Fruit fly (Drosophila melanogaster) whole organism, embryonic: ENCODE results near the gene corto.
A peak's percentile ranks its signal among the peaks of the same experiment; 100 is the strongest.

Experiments used
- Bgb ChIP-seq: fragments of 200-800 bp; sonication (Bioruptor generic); IDR thresholded peaks from 2 replicates; pipeline ENCODE4 v1.3.6; 2022; ENCODE audit warnings: missing biosample characterization, missing genetic modification characterization; ENCODE audit not compliant: partially characterized antibody
- CG10321 ChIP-seq: fragments of 200-800 bp; sonication (Bioruptor generic); IDR thresholded peaks from 2 replicates; pipeline ENCODE4 v1.3.6; 2022; ENCODE audit warnings: missing biosample characterization, missing genetic modification characterization
- CG13287 ChIP-seq: fragments of 200-800 bp; sonication (Bioruptor generic); IDR thresholded peaks from 2 replicates; pipeline ENCODE4 v1.3.6; 2022; ENCODE audit warnings: missing biosample characterization, missing genetic modification characterization; ENCODE audit not compliant: partially characterized antibody
- CG13424 ChIP-seq: fragments of 200-800 bp; sonication (Bioruptor generic); optimal IDR thresholded peaks from 2 replicates; lab custom pipeline; 2019; ENCODE audit warnings: missing biosample characterization, mild to moderate bottlenecking, missing genetic modification characterization, moderate library complexity
- CG15011 ChIP-seq: fragments of 200-800 bp; sonication (Bioruptor generic); optimal IDR thresholded peaks from 3 replicates; lab custom pipeline; 2018; ENCODE audit warnings: missing biosample characterization, mild to moderate bottlenecking, missing genetic modification characterization
- CG15073 ChIP-seq: fragments of 200-800 bp; sonication (Bioruptor generic); optimal IDR thresholded peaks from 2 replicates; lab custom pipeline; 2016; ENCODE audit warnings: missing biosample characterization, missing genetic modification characterization
- CG17361 ChIP-seq: fragments of 200-800 bp; sonication (Bioruptor generic); IDR thresholded peaks from 3 replicates; pipeline ENCODE4 v1.3.6; 2022; ENCODE audit warnings: missing biosample characterization, missing genetic modification characterization
- CG2116 ChIP-seq: fragments of 200-800 bp; sonication (Bioruptor generic); optimal IDR thresholded peaks from 3 replicates; lab custom pipeline; 2018; ENCODE audit warnings: missing biosample characterization, mild to moderate bottlenecking, missing genetic modification characterization
- CG3281 ChIP-seq: fragments of 200-800 bp; sonication (Bioruptor generic); optimal IDR thresholded peaks from 3 replicates; lab custom pipeline; 2017; ENCODE audit warnings: missing biosample characterization, mild to moderate bottlenecking, missing genetic modification characterization
- CG3407 ChIP-seq: fragments of 200-800 bp; sonication (Bioruptor generic); optimal IDR thresholded peaks from 2 replicates; lab custom pipeline; 2018; ENCODE audit warnings: missing biosample characterization, mild to moderate bottlenecking, missing genetic modification characterization
- CG3726 ChIP-seq: fragments of 200-800 bp; sonication (Bioruptor generic); IDR thresholded peaks from 3 replicates; pipeline ENCODE4, ENCODE4 v1.3.6; 2022; ENCODE audit warnings: missing biosample characterization, missing genetic modification characterization
- CG8281 ChIP-seq: fragments of 200-800 bp; sonication (Bioruptor generic); optimal IDR thresholded peaks from 2 replicates; lab custom pipeline; 2018; ENCODE audit warnings: missing biosample characterization, mild to moderate bottlenecking, missing genetic modification characterization, moderate library complexity
- CG8478 ChIP-seq: fragments of >200 bp; optimal IDR thresholded peaks from 2 replicates; lab custom pipeline; 2018
- CG9215 ChIP-seq: fragments of 200-800 bp; sonication (Bioruptor generic); IDR thresholded peaks from 2 replicates; pipeline ENCODE4 v1.3.6; 2022; ENCODE audit warnings: missing biosample characterization, missing genetic modification characterization
- CG9609 ChIP-seq: fragments of 200-800 bp; sonication (Bioruptor generic); optimal IDR thresholded peaks from 3 replicates; lab custom pipeline; 2016; ENCODE audit warnings: missing biosample characterization, missing genetic modification characterization
- CHES-1-like ChIP-seq: fragments of 200-800 bp; sonication (Bioruptor generic); optimal IDR thresholded peaks from 2 replicates; lab custom pipeline; 2016; ENCODE audit warnings: missing biosample characterization, missing genetic modification characterization
- CoRest ChIP-seq: fragments of 200-800 bp; sonication (Bioruptor generic); optimal IDR thresholded peaks from 3 replicates; lab custom pipeline; 2018; ENCODE audit warnings: missing biosample characterization, mild to moderate bottlenecking, missing genetic modification characterization, moderate library complexity
- D19A ChIP-seq: fragments of 200-800 bp; optimal IDR thresholded peaks from 3 replicates; lab custom pipeline; 2019; ENCODE audit warnings: missing biosample characterization, mild to moderate bottlenecking, missing genetic modification characterization, moderate library complexity
- Dfd ChIP-seq, 2 experiments: fragments of >200 bp; optimal IDR thresholded peaks; 2 replicates each; lab custom pipeline; 2017; ENCODE audit warnings: missing biosample characterization in 2 of 2, missing genetic modification characterization in 2 of 2
- Dll ChIP-seq: fragments of 200-800 bp; sonication (Bioruptor generic); IDR thresholded peaks from 4 replicates; pipeline ENCODE4 v1.3.6; 2022; ENCODE audit warnings: missing biosample characterization, missing genetic modification characterization; ENCODE audit not compliant: partially characterized antibody
- Dp ChIP-seq: fragments of 200-800 bp; sonication (Bioruptor generic); optimal IDR thresholded peaks from 2 replicates; lab custom pipeline; 2018; ENCODE audit warnings: missing biosample characterization, mild to moderate bottlenecking, missing genetic modification characterization, moderate library complexity
- HLHmδ ChIP-seq: fragments of 200-800 bp; sonication (Bioruptor generic); optimal IDR thresholded peaks from 2 replicates; lab custom pipeline; 2018; ENCODE audit warnings: missing biosample characterization, mild to moderate bottlenecking, missing genetic modification characterization, moderate library complexity
- Hr3 ChIP-seq: fragments of 200-800 bp; sonication (Bioruptor generic); optimal IDR thresholded peaks from 3 replicates; lab custom pipeline; 2016; ENCODE audit warnings: missing biosample characterization, missing genetic modification characterization
- Hr39 ChIP-seq: fragments of >200 bp; optimal IDR thresholded peaks from 2 replicates; lab custom pipeline; 2017
- Lhr ChIP-seq: fragments of 200-800 bp; sonication (Bioruptor generic); optimal IDR thresholded peaks from 3 replicates; lab custom pipeline; 2017; ENCODE audit warnings: mild to moderate bottlenecking, missing biosample characterization, missing genetic modification reagents, missing genetic modification characterization
- Med ChIP-seq: fragments of 200-800 bp; sonication (Bioruptor generic); peaks from one replicate; lab custom pipeline; 2016; ENCODE audit warnings: missing biosample characterization, missing genetic modification characterization, mild to moderate bottlenecking, inconsistent platforms, moderate library complexity
- Mrtf ChIP-seq: fragments of 200-800 bp; sonication (Bioruptor generic); IDR thresholded peaks from 3 replicates; pipeline ENCODE4 v1.3.6; 2022; ENCODE audit warnings: missing biosample characterization, missing genetic modification characterization
- Neu2 ChIP-seq: fragments of 200-800 bp; sonication (Bioruptor generic); optimal IDR thresholded peaks from 3 replicates; lab custom pipeline; 2016; ENCODE audit warnings: missing biosample characterization, missing genetic modification characterization, borderline replicate concordance
- Optix ChIP-seq: fragments of 200-800 bp; sonication (Bioruptor generic); IDR thresholded peaks from 3 replicates; pipeline ENCODE4 v1.3.6; 2022; ENCODE audit warnings: missing biosample characterization, missing genetic modification characterization
- Ptx1 ChIP-seq: fragments of 200-800 bp; sonication (Bioruptor generic); IDR thresholded peaks from 2 replicates; pipeline ENCODE4 v1.3.6; 2022; ENCODE audit warnings: missing biosample characterization, missing genetic modification characterization
- Sry-β ChIP-seq: fragments of 200-800 bp; sonication (Bioruptor generic); optimal IDR thresholded peaks from 2 replicates; lab custom pipeline; 2018; ENCODE audit warnings: missing biosample characterization, mild to moderate bottlenecking, missing genetic modification characterization, moderate library complexity
- Tbp ChIP-seq: fragments of >200 bp; optimal IDR thresholded peaks from 2 replicates; lab custom pipeline; 2018; ENCODE audit warnings: missing biosample characterization, missing genetic modification characterization
- amos ChIP-seq: fragments of 200-800 bp; sonication (Bioruptor generic); IDR thresholded peaks from 2 replicates; pipeline ENCODE4 v1.3.6; 2022; ENCODE audit warnings: missing biosample characterization, missing genetic modification characterization; ENCODE audit not compliant: partially characterized antibody
- ap ChIP-seq: fragments of 200-800 bp; sonication (Bioruptor generic); IDR thresholded peaks from 2 replicates; pipeline ENCODE4 v1.3.6; 2022; ENCODE audit warnings: missing biosample characterization, missing genetic modification characterization
- bcd ChIP-seq: fragments of 200-800 bp; sonication (Bioruptor generic); optimal IDR thresholded peaks from 2 replicates; lab custom pipeline; 2017; ENCODE audit warnings: missing biosample characterization, mild to moderate bottlenecking, missing genetic modification characterization
- cato ChIP-seq: fragments of 200-800 bp; sonication (Bioruptor generic); optimal IDR thresholded peaks from 2 replicates; lab custom pipeline; 2016; ENCODE audit warnings: missing biosample characterization, missing genetic modification characterization, borderline replicate concordance
- caup ChIP-seq: fragments of 200-800 bp; sonication (Bioruptor generic); optimal IDR thresholded peaks from 3 replicates; lab custom pipeline; 2017; ENCODE audit warnings: missing biosample characterization, mild to moderate bottlenecking, missing genetic modification characterization, moderate library complexity; ENCODE audit not compliant: severe bottlenecking
- croc ChIP-seq: fragments of 200-800 bp; sonication (Bioruptor generic); conservative IDR thresholded peaks from 3 replicates; pipeline ENCODE4 v1.3.6; 2022; ENCODE audit warnings: missing biosample characterization, missing genetic modification characterization
- crol ChIP-seq: fragments of 200-800 bp; sonication (Bioruptor generic); IDR thresholded peaks from 2 replicates; pipeline ENCODE4 v1.3.6; 2022; ENCODE audit warnings: missing biosample characterization, missing genetic modification characterization
- dysf ChIP-seq: fragments of 200-800 bp; sonication (Bioruptor generic); IDR thresholded peaks from 3 replicates; pipeline ENCODE4 v1.3.6; 2022; ENCODE audit warnings: missing biosample characterization, missing genetic modification characterization
- fru ChIP-seq: fragments of >200 bp; optimal IDR thresholded peaks from 2 replicates; lab custom pipeline; 2017
- gem ChIP-seq: fragments of 200-800 bp; sonication (Bioruptor generic); optimal IDR thresholded peaks from 2 replicates; lab custom pipeline; 2019; ENCODE audit warnings: missing biosample characterization, mild to moderate bottlenecking, missing genetic modification characterization, moderate library complexity
- gt ChIP-seq: fragments of 200-800 bp; sonication (Bioruptor generic); IDR thresholded peaks from 2 replicates; pipeline ENCODE4 v1.3.6; 2022; ENCODE audit warnings: missing biosample characterization, missing genetic modification characterization
- ind ChIP-seq: fragments of 200-800 bp; sonication (Bioruptor generic); optimal IDR thresholded peaks from 3 replicates; lab custom pipeline; 2016; ENCODE audit warnings: missing biosample characterization, missing genetic modification characterization
- jigr1 ChIP-seq: fragments of 200-800 bp; sonication (Bioruptor generic); IDR thresholded peaks from 3 replicates; pipeline ENCODE4 v1.3.6; 2022; ENCODE audit warnings: missing biosample characterization, missing genetic modification characterization
- kni ChIP-seq: fragments of 200-800 bp; sonication (Bioruptor generic); optimal IDR thresholded peaks from 3 replicates; lab custom pipeline; 2017; ENCODE audit warnings: mild to moderate bottlenecking, missing biosample characterization, missing genetic modification reagents, missing genetic modification characterization
- nmo ChIP-seq: fragments of 200-800 bp; sonication (Bioruptor generic); optimal IDR thresholded peaks from 2 replicates; lab custom pipeline; 2018; ENCODE audit warnings: missing biosample characterization, mild to moderate bottlenecking, missing genetic modification characterization, moderate library complexity
- nom ChIP-seq: fragments of 200-800 bp; sonication (Bioruptor generic); optimal IDR thresholded peaks from 2 replicates; lab custom pipeline; 2017; ENCODE audit warnings: missing biosample characterization, missing genetic modification characterization, mild to moderate bottlenecking, moderate library complexity, missing genetic modification reagents
- pb ChIP-seq: fragments of 200-800 bp; sonication (Bioruptor generic); optimal IDR thresholded peaks from 3 replicates; lab custom pipeline; 2016; ENCODE audit warnings: missing biosample characterization, missing genetic modification characterization
- ranshi ChIP-seq: fragments of 200-800 bp; sonication (Bioruptor generic); IDR thresholded peaks from 2 replicates; pipeline ENCODE4 v1.3.6; 2022; ENCODE audit warnings: missing biosample characterization, missing genetic modification characterization
- scrt ChIP-seq: fragments of 200-800 bp; sonication (Bioruptor generic); optimal IDR thresholded peaks from 2 replicates; lab custom pipeline; 2018; ENCODE audit warnings: missing biosample characterization, mild to moderate bottlenecking, missing genetic modification characterization, moderate library complexity
- seq ChIP-seq: fragments of 200-800 bp; sonication (Bioruptor generic); IDR thresholded peaks from 2 replicates; pipeline ENCODE4 v1.3.6; 2022; ENCODE audit warnings: missing biosample characterization, missing genetic modification characterization
- vfl ChIP-seq: fragments of 200-800 bp; sonication (Bioruptor generic); optimal IDR thresholded peaks from 2 replicates; lab custom pipeline; 2016; ENCODE audit warnings: missing biosample characterization, missing genetic modification characterization

corto gene

DNA sequence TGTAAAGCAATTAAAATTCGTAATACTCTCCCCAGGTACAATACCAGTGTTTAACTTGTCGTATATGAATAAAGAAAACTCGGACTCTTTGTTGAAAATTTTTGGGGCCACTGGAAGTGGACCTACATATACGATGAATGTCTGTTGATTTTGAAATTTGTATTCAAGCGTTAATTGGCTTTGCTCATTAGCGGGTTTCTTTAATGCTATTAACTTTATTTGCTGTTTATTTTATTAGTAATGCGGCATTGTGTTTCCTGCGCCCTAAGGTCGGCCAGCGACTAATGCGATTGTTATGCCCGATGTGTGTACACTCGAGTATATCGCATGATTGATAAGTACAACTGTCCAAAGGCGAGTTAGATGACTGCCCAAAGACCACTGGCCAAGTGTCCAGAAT is 27.6 kb downstream of the corto start (continued):
- TF ChIP-seq Tbp (GFP tag; lab: Kevin White, UChicago) = no peak
- TF ChIP-seq vfl (GFP tag; lab: Kevin White, UChicago) = no peak
- no peak for TF ChIP-seq CG15073 (GFP tag; lab: Kevin White, UChicago)
- TF ChIP-seq CG3407 (GFP tag; lab: Kevin White, UChicago) = peak; percentile 5
- no peak for TF ChIP-seq Lhr
- TF ChIP-seq ranshi (GFP tag; lab: Robert Waterston, UW) = no peak
- no peak for TF ChIP-seq CG10321 (GFP tag; lab: Robert Waterston, UW)
- no peak for TF ChIP-seq HLHmδ (GFP tag; lab: Kevin White, UChicago)
- TF ChIP-seq CG3726 (GFP tag; lab: Robert Waterston, UW) = no peak
- TF ChIP-seq CG3281 (GFP tag; lab: Kevin White, UChicago) = peak; percentile 43
- TF ChIP-seq CG9609 = no peak
- no peak for TF ChIP-seq Dfd (GFP tag; optimal IDR thresholded peaks at IDR 0.05; lab: Kevin White, UChicago)
- no peak for TF ChIP-seq Bgb (GFP tag; lab: Robert Waterston, UW)
- no peak for TF ChIP-seq CoRest (tag; lab: Kevin White, UChicago)
- TF ChIP-seq Sry-β (GFP tag; lab: Kevin White, UChicago) = no peak
- peak; percentile 84 for TF ChIP-seq Med (GFP tag; lab: Kevin White, UChicago)
- no peak for TF ChIP-seq Mrtf (GFP tag; lab: Robert Waterston, UW)
- peak; percentile 11 for TF ChIP-seq gem (tag; lab: Kevin White, UChicago)
- TF ChIP-seq caup (GFP tag; lab: Kevin White, UChicago) = peak; percentile 13
- no peak for TF ChIP-seq crol (GFP tag; lab: Robert Waterston, UW)
- TF ChIP-seq nom = no peak
- no peak for TF ChIP-seq gt (GFP tag; lab: Robert Waterston, UW)
- TF ChIP-seq CG13424 (tag; lab: Kevin White, UChicago) = peak; percentile 5
- no peak for TF ChIP-seq CG8281 (tag; lab: Kevin White, UChicago)
- TF ChIP-seq seq (GFP tag; lab: Robert Waterston, UW) = no peak
- no peak for TF ChIP-seq CG2116 (GFP tag; lab: Kevin White, UChicago)
- TF ChIP-seq Dll (GFP tag; lab: Robert Waterston, UW) = no peak
- TF ChIP-seq Dp (GFP tag; lab: Kevin White, UChicago) = no peak
- no peak for TF ChIP-seq Optix
- TF ChIP-seq Neu2 (GFP tag; lab: Kevin White, UChicago) = no peak
- no peak for TF ChIP-seq scrt (GFP tag; lab: Kevin White, UChicago)
- TF ChIP-seq ap (GFP tag; lab: Robert Waterston, UW) = no peak
- TF ChIP-seq bcd (GFP tag; lab: Kevin White, UChicago) = no peak
- no peak for TF ChIP-seq croc (GFP tag; lab: Robert Waterston, UW)
- no peak for TF ChIP-seq Hr39 (lab: Kevin White, UChicago)
- no peak for TF ChIP-seq Hr3 (GFP tag; lab: Kevin White, UChicago)
- peak; percentile 29 for TF ChIP-seq kni
- no peak for TF ChIP-seq CHES-1-like (GFP tag; lab: Kevin White, UChicago)
- no peak for TF ChIP-seq fru (lab: Kevin White, UChicago)
- TF ChIP-seq CG15011 (GFP tag; lab: Kevin White, UChicago) = peak; percentile 1
- TF ChIP-seq CG13287 (GFP tag; lab: Robert Waterston, UW) = no peak
- TF ChIP-seq cato (GFP tag; lab: Kevin White, UChicago) = no peak
- TF ChIP-seq CG8478 (lab: Kevin White, UChicago) = no peak
- TF ChIP-seq Ptx1 = no peak
- no peak for TF ChIP-seq CG9215 (GFP tag; lab: Robert Waterston, UW)
- peak; percentile 70 for TF ChIP-seq D19A (tag; lab: Kevin White, UChicago)
- TF ChIP-seq nmo (GFP tag; lab: Kevin White, UChicago) = no peak
- no peak for TF ChIP-seq dysf (GFP tag; lab: Robert Waterston, UW)
- TF ChIP-seq CG17361 (GFP tag; lab: Robert Waterston, UW) = peak; percentile 18; the same call in 1 of the 3 replicates
- TF ChIP-seq jigr1 (GFP tag; lab: Robert Waterston, UW) = no peak
- no peak for TF ChIP-seq amos (GFP tag; lab: Robert Waterston, UW)
- TF ChIP-seq pb (GFP tag; lab: Kevin White, UChicago) = no peak
- no peak for TF ChIP-seq ind (GFP tag; lab: Kevin White, UChicago)
